Fruit fly (Drosophila melanogaster): ENCODE results near the gene Set8.
A peak's percentile ranks its signal among the peaks of the same experiment; 100 is the strongest.

Gene Set8

DNA sequence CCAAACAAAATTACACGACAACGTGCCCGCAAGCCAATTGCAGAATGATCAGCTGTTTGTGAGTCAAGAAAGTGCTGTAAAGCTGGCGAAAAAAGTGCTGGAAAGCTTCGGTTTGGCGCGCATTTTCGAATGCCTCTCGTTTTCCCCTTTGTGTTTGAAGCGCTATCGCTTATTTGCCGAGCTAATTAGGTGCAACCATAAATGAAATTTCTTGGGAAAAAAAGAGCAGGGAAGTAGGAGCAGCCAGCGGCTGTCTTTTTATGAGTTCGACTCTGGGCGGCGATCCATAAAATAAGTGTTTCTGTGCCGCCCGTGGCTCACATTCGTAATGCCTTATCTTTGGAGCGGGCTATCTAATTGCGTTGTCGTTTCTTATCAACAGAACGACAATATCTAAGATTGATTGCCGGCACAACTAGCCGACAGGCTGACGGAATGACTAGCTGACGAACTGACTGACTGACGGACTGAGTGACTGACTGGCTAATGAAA is 45.9 kb downstream of the Set8 start, which contains the start of gene Dnaaf5 (continued):
- TF ChIP-seq ewg (GFP tag; optimal IDR thresholded peaks at IDR 0.05) (no peak), NfI (GFP tag; optimal IDR thresholded peaks at IDR 0.05) (peak; percentile 37), CG2116 (GFP tag; optimal IDR thresholded peaks at IDR 0.05) (no peak), pros (GFP tag; optimal IDR thresholded peaks at IDR 0.05) (peak; percentile 48), ato (GFP tag; IDR thresholded peaks at IDR 0.05; ENCODE audit: partially characterized antibody) (no peak)

dm6 chr3R:14363172-14363571 is 47.3 kb downstream of the Set8 start:
- TF ChIP-seq ci (GFP tag; IDR thresholded peaks at IDR 0.05) = no peak
- TF ChIP-seq CG33213 (GFP tag; optimal IDR thresholded peaks at IDR 0.05) = no peak
- TF ChIP-seq NfI (GFP tag; optimal IDR thresholded peaks at IDR 0.05) = no peak
- peak; percentile 9; the same call in 1 of the 2 replicates for TF ChIP-seq sob (GFP tag; IDR thresholded peaks at IDR 0.05)
- 0 out of 4 replicates have a peak, but pooled peaks have one; percentile 42 for TF ChIP-seq chinmo (GFP tag; IDR thresholded peaks at IDR 0.05; ENCODE audit: partially characterized antibody)
- TF ChIP-seq CG6683 (GFP tag; optimal IDR thresholded peaks at IDR 0.05) = no peak
- no peak for TF ChIP-seq sens-2 (GFP tag; IDR thresholded peaks at IDR 0.05)
- TF ChIP-seq Kr (GFP tag; optimal IDR thresholded peaks at IDR 0.05) = peak; percentile 25
- no peak for TF ChIP-seq Hsf (GFP tag; optimal IDR thresholded peaks at IDR 0.05)
- TF ChIP-seq dysf (GFP tag; IDR thresholded peaks at IDR 0.05) = no peak
- peak; percentile 32 for TF ChIP-seq D (optimal IDR thresholded peaks at IDR 0.05)
- TF ChIP-seq D (GFP tag; optimal IDR thresholded peaks at IDR 0.05) = no peak
- no peak for TF ChIP-seq CG17568 (GFP tag; optimal IDR thresholded peaks at IDR 0.05)
- TF ChIP-seq E2f1 (GFP tag; IDR thresholded peaks at IDR 0.05) = no peak
- TF ChIP-seq CG8290 (GFP tag; optimal IDR thresholded peaks at IDR 0.05) = no peak
- peak in 1 of 2 experiments; percentile 15 for TF ChIP-seq CG8290 (tag; optimal IDR thresholded peaks at IDR 0.05)
- peak; percentile 43; the same call in 1 of the 2 replicates for TF ChIP-seq CG4360 (GFP tag; IDR thresholded peaks at IDR 0.05)
- TF ChIP-seq CG8478 (optimal IDR thresholded peaks at IDR 0.05) = no peak
- peak; percentile 15 for TF ChIP-seq CG12769 (tag; optimal IDR thresholded peaks at IDR 0.05)
- peak; percentile 59 for TF ChIP-seq cg (GFP tag; optimal IDR thresholded peaks at IDR 0.05)
- TF ChIP-seq CG11504 (tag; optimal IDR thresholded peaks at IDR 0.05) = peak; percentile 43
- TF ChIP-seq Hey (tag; optimal IDR thresholded peaks at IDR 0.05) = peak; percentile 18
- TF ChIP-seq Dref (GFP tag; IDR thresholded peaks at IDR 0.05) = no peak
- peak; percentile 71 for TF ChIP-seq Med (GFP tag)
- 0 out of 3 replicates have a peak, but pooled peaks have one; percentile 6 for TF ChIP-seq zfh1 (GFP tag; IDR thresholded peaks at IDR 0.05)
- TF ChIP-seq CG10543 (GFP tag; optimal IDR thresholded peaks at IDR 0.05) = peak; percentile 1

- no peak for TF ChIP-seq Ets65A (GFP tag)
- TF ChIP-seq Side (GFP tag; optimal IDR thresholded peaks at IDR 0.05) = no peak
- 0 out of 3 replicates have a peak, but pooled peaks have one; percentile 25 for TF ChIP-seq CG11456 (GFP tag; IDR thresholded peaks at IDR 0.05)
- TF ChIP-seq MBD-R2 (GFP tag; IDR thresholded peaks at IDR 0.05) = no peak
- no peak for TF ChIP-seq Ravus (GFP tag; IDR thresholded peaks at IDR 0.05)
- no peak for TF ChIP-seq Six4 (GFP tag; optimal IDR thresholded peaks at IDR 0.05)
- TF ChIP-seq crp (GFP tag; optimal IDR thresholded peaks at IDR 0.05) = no peak
- TF ChIP-seq Abd-B (GFP tag; optimal IDR thresholded peaks at IDR 0.05) = peak; percentile 33
- no peak for TF ChIP-seq CG10366 (GFP tag; IDR thresholded peaks at IDR 0.05)
- TF ChIP-seq CG7357 (GFP tag; IDR thresholded peaks at IDR 0.05) = no peak
- no peak for TF ChIP-seq CG10959 (GFP tag; IDR thresholded peaks at IDR 0.05)
- TF ChIP-seq B-H2 (GFP tag; optimal IDR thresholded peaks at IDR 0.05) = no peak
- TF ChIP-seq Sry-β (GFP tag; optimal IDR thresholded peaks at IDR 0.05) = no peak
- TF ChIP-seq CG10565 (GFP tag; optimal IDR thresholded peaks at IDR 0.05) = no peak
- TF ChIP-seq CG4282 (GFP tag; optimal IDR thresholded peaks at IDR 0.05) = no peak
- TF ChIP-seq Oli (tag; optimal IDR thresholded peaks at IDR 0.05) = no peak
- TF ChIP-seq ttk (GFP tag; IDR thresholded peaks at IDR 0.05) = no peak
- TF ChIP-seq CG13624 (GFP tag; optimal IDR thresholded peaks at IDR 0.05) = no peak
- TF ChIP-seq vnd (GFP tag; IDR thresholded peaks at IDR 0.05; ENCODE audit: partially characterized antibody) = no peak
- TF ChIP-seq sug (tag; optimal IDR thresholded peaks at IDR 0.05) = peak; percentile 71
- no peak for TF ChIP-seq Dp (GFP tag; optimal IDR thresholded peaks at IDR 0.05)
Observed at dm6 chr3R:14364156-14364555, 48.3 kb downstream of the Set8 start.

Measured in whole organism, embryonic.